Fruit fly (Drosophila melanogaster) whole organism, larva: ENCODE data around the gene trn.

Experiments
- noc ChIP-seq: fragments of 200-800 bp; sonication (Bioruptor generic); optimal IDR thresholded peaks from 3 replicates; lab custom pipeline; 2019; ENCODE audit warnings: missing biosample characterization, mild to moderate bottlenecking, missing genetic modification characterization, moderate library complexity

Gene trn

dm6 chr3L:13107307-13107938 lies 6.6 kb upstream of the trn start:
- TF ChIP-seq noc (tag; lab: Kevin White, UChicago), result no peak

- no peak for TF ChIP-seq noc (tag; lab: Kevin White, UChicago)
These were observed 5.7 kb upstream of the trn start for dm6 chr3L:13108354-13108882.

dm6 chr3L:13109362-13109761 lies 4.7 kb upstream of the trn start:
- no peak for TF ChIP-seq noc (tag; lab: Kevin White, UChicago)

dm6 chr3L:13111422-13111821 lies 2.6 kb upstream of the trn start:
- no peak for TF ChIP-seq noc (tag; lab: Kevin White, UChicago)

dm6 chr3L:13115102-13115501 lies 1.0 kb downstream of the trn start:
- no peak for TF ChIP-seq noc (tag; lab: Kevin White, UChicago)

dm6 chr3L:13118983-13119382 lies 4.9 kb downstream of the trn start:
- TF ChIP-seq noc (tag; lab: Kevin White, UChicago), result no peak

- no peak for TF ChIP-seq noc (tag; lab: Kevin White, UChicago)
These were observed 6.1 kb downstream of the trn start for dm6 chr3L:13120146-13120545.

- TF ChIP-seq noc (tag; lab: Kevin White, UChicago), result no peak
These were observed 19.1 kb downstream of the trn start for dm6 chr3L:13133140-13133539.

dm6 chr3L:13134906-13135305 lies 20.8 kb downstream of the trn start:
- TF ChIP-seq noc (tag; lab: Kevin White, UChicago), result no peak

- no peak for TF ChIP-seq noc (tag; lab: Kevin White, UChicago)
These were observed 21.4 kb downstream of the trn start for dm6 chr3L:13135382-13135928.

dm6 chr3L:13135969-13136368 lies 21.9 kb downstream of the trn start, which contains the start of gene CG33262:
Gene CG33262, plus strand, starts transcription at chr3L:13136269.
- no peak for TF ChIP-seq noc (tag; lab: Kevin White, UChicago)

- no peak for TF ChIP-seq noc (tag; lab: Kevin White, UChicago)
These were observed 23.3 kb downstream of the trn start for dm6 chr3L:13137394-13137793.

dm6 chr3L:13145021-13145420 lies 30.9 kb downstream of the trn start:
- TF ChIP-seq noc (tag; lab: Kevin White, UChicago), result no peak

- TF ChIP-seq noc (tag; lab: Kevin White, UChicago), result no peak
These were observed 32.4 kb downstream of the trn start for dm6 chr3L:13146491-13146890.

dm6 chr3L:13153915-13154542 lies 40.0 kb downstream of the trn start:
- no peak for TF ChIP-seq noc (tag; lab: Kevin White, UChicago)

- no peak for TF ChIP-seq noc (tag; lab: Kevin White, UChicago)
These were observed 41.2 kb downstream of the trn start for dm6 chr3L:13155276-13155675.
